Fruit fly (Drosophila melanogaster): ENCODE results near the gene Nha1.

Gene Nha1

DNA sequence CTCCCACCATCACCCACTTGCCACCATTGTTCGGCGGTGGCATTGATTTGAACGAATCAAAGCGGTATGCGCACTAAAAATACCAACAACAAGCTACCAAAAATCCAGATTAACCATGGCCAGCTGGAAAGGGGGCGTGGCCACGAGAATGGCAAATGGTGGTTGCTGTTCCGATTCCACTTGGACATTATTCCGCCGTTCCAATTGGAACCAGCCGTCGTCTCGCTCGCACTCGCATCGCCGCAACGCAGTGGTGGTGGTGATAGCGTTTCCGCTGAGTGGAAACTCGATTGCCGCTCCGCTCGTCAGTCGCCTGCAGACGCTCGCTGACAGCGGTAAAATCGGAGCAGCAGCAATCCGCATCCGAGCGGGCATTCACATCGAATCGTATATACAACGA lies 48.6 kb downstream of the Nha1 start, which contains the start of gene sens-2 (continued):
- no peak for TF ChIP-seq prd (optimal IDR thresholded peaks at IDR 0.05)
- TF ChIP-seq prd (GFP tag; IDR thresholded peaks at IDR 0.05): no peak
- no peak for TF ChIP-seq bowl (GFP tag; IDR thresholded peaks at IDR 0.05)
- peak; percentile 88 for TF ChIP-seq Neu2 (GFP tag; optimal IDR thresholded peaks at IDR 0.05; ENCODE audit: borderline replicate concordance)
- no peak for TF ChIP-seq Bdp1 (GFP tag; optimal IDR thresholded peaks at IDR 0.05)
- TF ChIP-seq B-H1 (GFP tag; IDR thresholded peaks at IDR 0.05): no peak
- no peak for TF ChIP-seq gt (GFP tag; IDR thresholded peaks at IDR 0.05)
- TF ChIP-seq CG3847 (GFP tag; IDR thresholded peaks at IDR 0.05): no peak
- no peak for TF ChIP-seq CG16815 (GFP tag; optimal IDR thresholded peaks at IDR 0.05)
- no peak for TF ChIP-seq pum (GFP tag; optimal IDR thresholded peaks at IDR 0.05)
- TF ChIP-seq CG12659 (GFP tag; optimal IDR thresholded peaks at IDR 0.05): no peak
- no peak for TF ChIP-seq CG14667 (GFP tag; IDR thresholded peaks at IDR 0.05)
- TF ChIP-seq CG17328 (GFP tag; IDR thresholded peaks at IDR 0.05): no peak
- 0 out of 2 replicates have a peak, but pooled peaks have one; percentile 33 for TF ChIP-seq bbx (GFP tag; IDR thresholded peaks at IDR 0.05; ENCODE audit: partially characterized antibody)
- no peak for TF ChIP-seq CG43689 (GFP tag; IDR thresholded peaks at IDR 0.05)
- no peak for TF ChIP-seq Ets65A (GFP tag)
- peak; percentile 36 for TF ChIP-seq nerfin-1 (tag; optimal IDR thresholded peaks at IDR 0.05)
- TF ChIP-seq zfh2 (GFP tag; optimal IDR thresholded peaks at IDR 0.05): no peak
- TF ChIP-seq gcm2 (GFP tag; optimal IDR thresholded peaks at IDR 0.05): no peak
- TF ChIP-seq CG32767 (GFP tag; IDR thresholded peaks at IDR 0.05): peak; percentile 13; the same call in 1 of the 2 replicates
- no peak for TF ChIP-seq Mad (GFP tag; optimal IDR thresholded peaks at IDR 0.05)
- no peak for TF ChIP-seq CG7963 (GFP tag; IDR thresholded peaks at IDR 0.05; ENCODE audit: partially characterized antibody)
- TF ChIP-seq btn (GFP tag; optimal IDR thresholded peaks at IDR 0.05): no peak
- TF ChIP-seq CG4617 (GFP tag; optimal IDR thresholded peaks at IDR 0.05; ENCODE audit: borderline replicate concordance): no peak
- TF ChIP-seq Trl (optimal IDR thresholded peaks at IDR 0.05): no peak
- no peak for TF ChIP-seq Trl (GFP tag; optimal IDR thresholded peaks at IDR 0.05)
- TF ChIP-seq klu (GFP tag; IDR thresholded peaks at IDR 0.05): no peak
- TF ChIP-seq CG12071 (GFP tag; optimal IDR thresholded peaks at IDR 0.05): peak; percentile 54
- TF ChIP-seq CG3163 (GFP tag; optimal IDR thresholded peaks at IDR 0.05): no peak
- no peak for TF ChIP-seq CG33213 (GFP tag; optimal IDR thresholded peaks at IDR 0.05)
- TF ChIP-seq CG1792 (GFP tag; optimal IDR thresholded peaks at IDR 0.05): no peak
- no peak for TF ChIP-seq CG1233 (GFP tag; optimal IDR thresholded peaks at IDR 0.05)
- TF ChIP-seq sc (optimal IDR thresholded peaks at IDR 0.05): no peak
- TF ChIP-seq sc (GFP tag; optimal IDR thresholded peaks at IDR 0.05): no peak
- TF ChIP-seq jing (GFP tag; optimal IDR thresholded peaks at IDR 0.05): no peak
- TF ChIP-seq sens (GFP tag): peak; percentile 85
- no peak for TF ChIP-seq dpn (GFP tag; optimal IDR thresholded peaks at IDR 0.05)
- TF ChIP-seq Myb (GFP tag; optimal IDR thresholded peaks at IDR 0.05): no peak
- peak; percentile 37 for TF ChIP-seq lab (GFP tag; optimal IDR thresholded peaks at IDR 0.05)
- no peak for TF ChIP-seq danr (GFP tag; IDR thresholded peaks at IDR 0.05)
- no peak for TF ChIP-seq CG2129 (GFP tag; IDR thresholded peaks at IDR 0.05; ENCODE audit: partially characterized antibody)
- TF ChIP-seq Sox102F (GFP tag; optimal IDR thresholded peaks at IDR 0.05): no peak
- peak; percentile 43 for TF ChIP-seq Ets97D (GFP tag; optimal IDR thresholded peaks at IDR 0.05)
- no peak for TF ChIP-seq CG12942 (GFP tag; optimal IDR thresholded peaks at IDR 0.05)
- no peak for TF ChIP-seq CG6791 (GFP tag; IDR thresholded peaks at IDR 0.05; ENCODE audit: partially characterized antibody)
- TF ChIP-seq BtbVII (GFP tag; optimal IDR thresholded peaks at IDR 0.05): no peak
- no peak for TF ChIP-seq nmo (GFP tag; optimal IDR thresholded peaks at IDR 0.05)
- peak; percentile 45 for TF ChIP-seq CG10543 (GFP tag; optimal IDR thresholded peaks at IDR 0.05)
- no peak for TF ChIP-seq mam (GFP tag; optimal IDR thresholded peaks at IDR 0.05)
- no peak for TF ChIP-seq sisA (GFP tag; IDR thresholded peaks at IDR 0.05)
- no peak for TF ChIP-seq CG7745 (tag; optimal IDR thresholded peaks at IDR 0.05)
- no peak for TF ChIP-seq CG7556 (GFP tag; optimal IDR thresholded peaks at IDR 0.05)
- no peak for TF ChIP-seq CG8290 (GFP tag; optimal IDR thresholded peaks at IDR 0.05)
- TF ChIP-seq CG8290 (tag; optimal IDR thresholded peaks at IDR 0.05): peak in 1 of 2 experiments; percentile 29
